Worm (Caenorhabditis elegans) whole organism, L3 larva: ENCODE results near the gene acs-11.

Source experiments
- jun-1 ChIP-seq: fragments of 150-350 bp; optimal IDR thresholded peaks from 2 replicates; lab custom pipeline; 2014; ENCODE audit warnings: missing biosample characterization, missing genetic modification reagents, missing genetic modification characterization
- lin-15B ChIP-seq: fragments of 150-350 bp; optimal IDR thresholded peaks from 2 replicates; lab custom pipeline; 2014; ENCODE audit warnings: missing biosample characterization, missing genetic modification characterization
- nhr-237 ChIP-seq: fragments of 150-350 bp; optimal IDR thresholded peaks from 2 replicates; lab custom pipeline; 2014; ENCODE audit warnings: missing biosample characterization, missing genetic modification characterization

DNA sequence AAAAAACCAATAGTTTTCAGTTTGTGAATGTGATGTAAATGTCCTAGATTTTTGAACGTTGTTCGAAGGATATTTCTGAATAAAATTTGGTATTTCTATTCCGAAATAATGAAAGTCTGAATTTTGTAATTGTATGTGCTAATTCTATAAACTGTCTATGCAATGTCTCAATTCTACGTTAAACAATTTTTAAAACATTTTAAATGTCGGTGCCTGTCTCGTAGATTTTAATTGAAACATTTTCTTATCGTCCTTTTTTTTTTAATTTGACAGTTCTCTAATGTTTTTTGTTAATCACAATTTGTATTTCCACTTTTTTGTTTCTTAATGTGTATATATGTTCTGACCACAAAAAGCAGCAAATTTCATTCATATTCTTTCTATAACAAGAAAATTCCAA, 12.2 kb upstream of the acs-11 start, which contains the start of gene F41C3.7:
- TF ChIP-seq lin-15B = no peak
- no peak for TF ChIP-seq jun-1 (tag; lab: Kevin White, UChicago)
- no peak for TF ChIP-seq nhr-237 (tag; lab: Kevin White, UChicago)
